Worm (Caenorhabditis elegans): Measurements from ENCODE around the gene insc-1.

- TF ChIP-seq ref-1 (GFP tag; conservative IDR thresholded peaks at IDR 0.05) (no peak), tab-1 (GFP tag; IDR thresholded peaks at IDR 0.05) (no peak), klf-2 (GFP tag; conservative IDR thresholded peaks at IDR 0.05) (no peak), med-1 (GFP tag; optimal IDR thresholded peaks at IDR 0.05; ENCODE audit: insufficient read depth) (no peak), T22C8.4 (GFP tag; IDR thresholded peaks at IDR 0.05) (no peak), cog-1 (tag; optimal IDR thresholded peaks at IDR 0.05) (no peak)
These were observed 46.6 kb downstream of the insc-1 start for ce11 chrII:7405262-7405661.

Data from whole organism, midembryonic.